Fruit fly (Drosophila melanogaster) whole organism, embryonic: ENCODE data around the gene Gfat2.
A peak's percentile ranks its signal among the peaks of the same experiment; 100 is the strongest.

Experiments used
- Antp ChIP-seq: fragments of 200-800 bp; sonication (Bioruptor generic); optimal IDR thresholded peaks from 3 replicates; lab custom pipeline; 2016; ENCODE audit warnings: missing biosample characterization, missing genetic modification characterization
- Atf6 ChIP-seq: fragments of 200-800 bp; sonication (Bioruptor generic); IDR thresholded peaks from 2 replicates; pipeline ENCODE4 v1.3.6; 2022; ENCODE audit warnings: missing biosample characterization, missing genetic modification characterization
- Blimp-1 ChIP-seq: fragments of 200-800 bp; sonication (Bioruptor generic); optimal IDR thresholded peaks from 3 replicates; lab custom pipeline; 2018; ENCODE audit warnings: missing biosample characterization, missing genetic modification characterization, mild to moderate bottlenecking, moderate library complexity, missing genetic modification reagents
- BtbVII ChIP-seq: fragments of 200-800 bp; sonication (Bioruptor generic); optimal IDR thresholded peaks from 3 replicates; lab custom pipeline; 2017; ENCODE audit warnings: missing biosample characterization, mild to moderate bottlenecking, missing genetic modification characterization
- CG10462 ChIP-seq: fragments of 200-800 bp; sonication (Bioruptor generic); optimal IDR thresholded peaks from 2 replicates; lab custom pipeline; 2016; ENCODE audit warnings: missing biosample characterization, missing genetic modification characterization
- CG11504 ChIP-seq: fragments of 200-800 bp; sonication (Bioruptor generic); optimal IDR thresholded peaks from 3 replicates; lab custom pipeline; 2019; ENCODE audit warnings: missing biosample characterization, mild to moderate bottlenecking, missing genetic modification characterization, moderate library complexity
- CG12104 ChIP-seq: fragments of 200-800 bp; sonication (Bioruptor generic); optimal IDR thresholded peaks from 3 replicates; lab custom pipeline; 2016; ENCODE audit warnings: missing biosample characterization, missing genetic modification characterization
- CG13894 ChIP-seq: fragments of 200-800 bp; sonication (Bioruptor generic); optimal IDR thresholded peaks from 3 replicates; lab custom pipeline; 2018; ENCODE audit warnings: missing biosample characterization, mild to moderate bottlenecking, missing genetic modification characterization, moderate library complexity
- CG17385 ChIP-seq: fragments of 200-800 bp; sonication (Bioruptor generic); optimal IDR thresholded peaks from 3 replicates; lab custom pipeline; 2018; ENCODE audit warnings: missing biosample characterization, mild to moderate bottlenecking, missing genetic modification characterization
- CG17568 ChIP-seq: fragments of 200-800 bp; sonication (Bioruptor generic); optimal IDR thresholded peaks from 2 replicates; lab custom pipeline; 2018; ENCODE audit warnings: missing biosample characterization, mild to moderate bottlenecking, missing genetic modification characterization, moderate library complexity
- CG32767 ChIP-seq: fragments of 200-800 bp; sonication (Bioruptor generic); IDR thresholded peaks from 2 replicates; pipeline ENCODE4 v1.3.6; 2022; ENCODE audit warnings: missing biosample characterization, missing genetic modification characterization
- CG4820 ChIP-seq: fragments of 200-800 bp; sonication (Bioruptor generic); optimal IDR thresholded peaks from 3 replicates; lab custom pipeline; 2016; ENCODE audit warnings: missing biosample characterization, missing genetic modification characterization
- CG4854 ChIP-seq: fragments of 200-800 bp; sonication (Bioruptor generic); optimal IDR thresholded peaks from 2 replicates; lab custom pipeline; 2016; ENCODE audit warnings: missing biosample characterization, missing genetic modification characterization, inconsistent platforms
- CG7987 ChIP-seq: fragments of 200-800 bp; sonication (Bioruptor generic); optimal IDR thresholded peaks from 2 replicates; lab custom pipeline; 2018; ENCODE audit warnings: missing biosample characterization, mild to moderate bottlenecking, missing genetic modification characterization, moderate library complexity
- CG8944 ChIP-seq: fragments of 200-800 bp; sonication (Bioruptor generic); optimal IDR thresholded peaks from 3 replicates; lab custom pipeline; 2016; ENCODE audit warnings: missing biosample characterization, missing genetic modification characterization
- CG9609 ChIP-seq: fragments of 200-800 bp; sonication (Bioruptor generic); optimal IDR thresholded peaks from 3 replicates; lab custom pipeline; 2016; ENCODE audit warnings: missing biosample characterization, missing genetic modification characterization
- CG9932 ChIP-seq: fragments of 200-800 bp; sonication (Bioruptor generic); IDR thresholded peaks from 2 replicates; pipeline ENCODE4 v1.3.6; 2022; ENCODE audit warnings: missing biosample characterization, missing genetic modification characterization
- Camta ChIP-seq: fragments of 200-800 bp; sonication (Bioruptor generic); optimal IDR thresholded peaks from 2 replicates; lab custom pipeline; 2016; ENCODE audit warnings: missing biosample characterization, missing genetic modification characterization
- CkIIα-i1 ChIP-seq: fragments of 200-800 bp; sonication (Bioruptor generic); IDR thresholded peaks from 2 replicates; pipeline ENCODE4 v1.3.6; 2022; ENCODE audit warnings: missing biosample characterization, missing genetic modification characterization
- Deaf1 ChIP-seq: fragments of 200-800 bp; optimal IDR thresholded peaks from 3 replicates; lab custom pipeline; 2019; ENCODE audit warnings: missing biosample characterization, mild to moderate bottlenecking, missing genetic modification characterization, moderate library complexity
- Drgx ChIP-seq: fragments of 200-800 bp; sonication (Bioruptor generic); IDR thresholded peaks from 2 replicates; pipeline ENCODE4 v1.3.6; 2022; ENCODE audit warnings: missing biosample characterization, missing genetic modification characterization
- Fer2 ChIP-seq: fragments of 200-800 bp; sonication (Bioruptor generic); optimal IDR thresholded peaks from 2 replicates; lab custom pipeline; 2018; ENCODE audit warnings: missing biosample characterization, mild to moderate bottlenecking, missing genetic modification characterization, moderate library complexity
- Gsc ChIP-seq: fragments of 200-800 bp; sonication (Bioruptor generic); IDR thresholded peaks from 2 replicates; pipeline ENCODE4 v1.3.6; 2022; ENCODE audit warnings: missing biosample characterization, missing genetic modification characterization
- H15 ChIP-seq: fragments of 200-800 bp; sonication (Bioruptor generic); IDR thresholded peaks from 3 replicates; pipeline ENCODE4 v1.3.6; 2022; ENCODE audit warnings: missing biosample characterization, missing genetic modification characterization
- HLH3B ChIP-seq: fragments of 200-800 bp; sonication (Bioruptor generic); IDR thresholded peaks from 2 replicates; pipeline ENCODE4 v1.3.6; 2022; ENCODE audit warnings: missing biosample characterization, missing genetic modification characterization
- HLH4C ChIP-seq: fragments of 200-800 bp; sonication (Bioruptor generic); IDR thresholded peaks from 3 replicates; pipeline ENCODE4 v1.3.6; 2022; ENCODE audit warnings: missing biosample characterization, missing genetic modification characterization; ENCODE audit not compliant: partially characterized antibody
- Mrtf ChIP-seq: fragments of 200-800 bp; sonication (Bioruptor generic); IDR thresholded peaks from 3 replicates; pipeline ENCODE4 v1.3.6; 2022; ENCODE audit warnings: missing biosample characterization, missing genetic modification characterization
- Pdp1 ChIP-seq, 2 experiments: fragments of 200-800 bp; sonication (Bioruptor generic); optimal IDR thresholded peaks; 3 replicates each; lab custom pipeline; 2016; ENCODE audit warnings: missing biosample characterization in 2 of 2, missing genetic modification characterization in 2 of 2, mild to moderate bottlenecking in 1 of 2, moderate library complexity in 1 of 2
- Rfx ChIP-seq: fragments of 200-800 bp; sonication (Bioruptor generic); IDR thresholded peaks from 2 replicates; pipeline ENCODE4 v1.3.6; 2022; ENCODE audit warnings: missing biosample characterization, missing genetic modification characterization
- abd-A ChIP-seq: fragments of 200-800 bp; sonication (Bioruptor generic); optimal IDR thresholded peaks from 3 replicates; lab custom pipeline; 2019; ENCODE audit warnings: missing biosample characterization, mild to moderate bottlenecking, missing genetic modification characterization, moderate library complexity
- al ChIP-seq: fragments of 200-800 bp; sonication (Bioruptor generic); IDR thresholded peaks from 2 replicates; pipeline ENCODE4 v1.3.6; 2022; ENCODE audit warnings: missing biosample characterization, missing genetic modification characterization
- chinmo ChIP-seq: fragments of 200-800 bp; sonication (Bioruptor generic); IDR thresholded peaks from 4 replicates; pipeline ENCODE4 v1.3.6; 2022; ENCODE audit warnings: missing biosample characterization, missing genetic modification characterization; ENCODE audit not compliant: partially characterized antibody
- fu2 ChIP-seq: fragments of 200-800 bp; sonication (Bioruptor generic); optimal IDR thresholded peaks from 2 replicates; lab custom pipeline; 2016; ENCODE audit warnings: missing biosample characterization, missing genetic modification characterization
- gcm ChIP-seq: fragments of 200-800 bp; sonication (Bioruptor generic); optimal IDR thresholded peaks from 2 replicates; lab custom pipeline; 2019; ENCODE audit warnings: missing biosample characterization, mild to moderate bottlenecking, missing genetic modification characterization, moderate library complexity
- gem ChIP-seq: fragments of 200-800 bp; sonication (Bioruptor generic); optimal IDR thresholded peaks from 2 replicates; lab custom pipeline; 2019; ENCODE audit warnings: missing biosample characterization, mild to moderate bottlenecking, missing genetic modification characterization, moderate library complexity
- hbn ChIP-seq: fragments of 200-800 bp; sonication (Bioruptor generic); IDR thresholded peaks from 2 replicates; pipeline ENCODE4 v1.3.6; 2022; ENCODE audit warnings: missing biosample characterization, missing genetic modification characterization; ENCODE audit not compliant: partially characterized antibody
- ind ChIP-seq: fragments of 200-800 bp; sonication (Bioruptor generic); optimal IDR thresholded peaks from 3 replicates; lab custom pipeline; 2016; ENCODE audit warnings: missing biosample characterization, missing genetic modification characterization
- klu ChIP-seq: fragments of 200-800 bp; sonication (Bioruptor generic); IDR thresholded peaks from 2 replicates; pipeline ENCODE4 v1.3.6; 2022; ENCODE audit warnings: missing biosample characterization, missing genetic modification characterization
- lmd ChIP-seq: fragments of 200-800 bp; sonication (Bioruptor generic); IDR thresholded peaks from 2 replicates; pipeline ENCODE4 v1.3.6; 2022; ENCODE audit warnings: missing biosample characterization, missing genetic modification characterization
- lola ChIP-seq, 3 experiments: fragments of >200 bp in 2 of 3; fragments of 200-800 bp in 1 of 3; sonication (Bioruptor generic) in 1 of 3; optimal IDR thresholded peaks; 2 replicates each; lab custom pipeline; 2017 to 2019; ENCODE audit warnings: missing biosample characterization in 3 of 3, missing genetic modification characterization in 3 of 3, mild to moderate bottlenecking in 1 of 3, moderate library complexity in 1 of 3
- nau ChIP-seq: fragments of 200-800 bp; sonication (Bioruptor generic); optimal IDR thresholded peaks from 3 replicates; lab custom pipeline; 2017; ENCODE audit warnings: missing biosample characterization, mild to moderate bottlenecking, missing genetic modification characterization, missing genetic modification reagents
- pros ChIP-seq: fragments of 200-800 bp; sonication (Bioruptor generic); optimal IDR thresholded peaks from 3 replicates; lab custom pipeline; 2019; ENCODE audit warnings: missing biosample characterization, mild to moderate bottlenecking, missing genetic modification characterization, moderate library complexity
- psq ChIP-seq: fragments of 200-800 bp; sonication (Bioruptor generic); optimal IDR thresholded peaks from 2 replicates; lab custom pipeline; 2017; ENCODE audit warnings: missing biosample characterization, missing genetic modification characterization
- ranshi ChIP-seq: fragments of 200-800 bp; sonication (Bioruptor generic); IDR thresholded peaks from 2 replicates; pipeline ENCODE4 v1.3.6; 2022; ENCODE audit warnings: missing biosample characterization, missing genetic modification characterization
- scrt ChIP-seq: fragments of 200-800 bp; sonication (Bioruptor generic); optimal IDR thresholded peaks from 2 replicates; lab custom pipeline; 2018; ENCODE audit warnings: missing biosample characterization, mild to moderate bottlenecking, missing genetic modification characterization, moderate library complexity
- seq ChIP-seq: fragments of 200-800 bp; sonication (Bioruptor generic); IDR thresholded peaks from 2 replicates; pipeline ENCODE4 v1.3.6; 2022; ENCODE audit warnings: missing biosample characterization, missing genetic modification characterization
- tap ChIP-seq: fragments of 200-800 bp; optimal IDR thresholded peaks from 3 replicates; lab custom pipeline; 2019; ENCODE audit warnings: missing biosample characterization, mild to moderate bottlenecking, missing genetic modification characterization, moderate library complexity
- z ChIP-seq: fragments of 200-800 bp; sonication (Bioruptor generic); IDR thresholded peaks from 3 replicates; pipeline ENCODE4 v1.3.6; 2022; ENCODE audit warnings: missing biosample characterization, missing genetic modification characterization
- zen2 ChIP-seq: fragments of 200-800 bp; sonication (Bioruptor generic); IDR thresholded peaks from 3 replicates; pipeline ENCODE4 v1.3.6; 2022; ENCODE audit warnings: missing biosample characterization, missing genetic modification characterization; ENCODE audit not compliant: partially characterized antibody

The Gfat2 gene

dm6 chr3R:28326150-28326965 lies 13.2 kb downstream of the Gfat2 start (continued):
- TF ChIP-seq CG4820 (GFP tag; lab: Kevin White, UChicago) (peak; percentile 98), seq (GFP tag; lab: Robert Waterston, UW) (no peak), CG4854 (GFP tag; lab: Kevin White, UChicago) (peak; percentile 99), CG13894 (peak; percentile 99), Mrtf (GFP tag; lab: Robert Waterston, UW) (no peak), HLH3B (no peak), lmd (GFP tag; lab: Robert Waterston, UW) (no peak), psq (GFP tag; lab: Kevin White, UChicago) (peak; percentile 98), CG10462 (GFP tag; lab: Kevin White, UChicago) (peak; percentile 99), CG9932 (no peak), Camta (GFP tag; lab: Kevin White, UChicago) (peak; percentile 99), CG32767 (GFP tag; lab: Robert Waterston, UW) (no peak), abd-A (peak; percentile 98), Blimp-1 (GFP tag; lab: Kevin White, UChicago) (peak; percentile 97), ind (GFP tag; lab: Kevin White, UChicago) (peak; percentile 100), hbn (GFP tag; lab: Robert Waterston, UW) (no peak), CG11504 (tag; lab: Kevin White, UChicago) (peak; percentile 98), z (GFP tag; lab: Robert Waterston, UW) (no peak), Deaf1 (tag; lab: Kevin White, UChicago) (peak; percentile 92), CG12104 (GFP tag; lab: Kevin White, UChicago) (peak; percentile 99), ranshi (GFP tag; lab: Robert Waterston, UW) (no peak), chinmo (GFP tag; lab: Robert Waterston, UW) (no peak), Rfx (GFP tag; lab: Robert Waterston, UW) (no peak), Pdp1 (GFP tag; optimal IDR thresholded peaks at IDR 0.05; lab: Kevin White, UChicago) (peak; percentile 100), klu (GFP tag; lab: Robert Waterston, UW) (no peak), pros (GFP tag; lab: Kevin White, UChicago) (peak; percentile 93), CG8944 (peak; percentile 99), Antp (peak; percentile 100), tap (tag; lab: Kevin White, UChicago) (peak; percentile 99), Atf6 (no peak), CG7987 (peak; percentile 100), lola (GFP tag; optimal IDR thresholded peaks at IDR 0.05; lab: Kevin White, UChicago) (peak in 1 of 3 experiments; percentile 99), al (GFP tag; lab: Robert Waterston, UW) (no peak), CG17385 (peak; percentile 99), zen2 (no peak), Fer2 (tag; lab: Kevin White, UChicago) (peak; percentile 98), gem (tag; lab: Kevin White, UChicago) (peak; percentile 99), CG17568 (GFP tag; lab: Kevin White, UChicago) (peak; percentile 99), CkIIα-i1 (GFP tag; lab: Robert Waterston, UW) (no peak), nau (GFP tag; lab: Kevin White, UChicago) (peak; percentile 99), BtbVII (GFP tag; lab: Kevin White, UChicago) (peak; percentile 99), CG9609 (peak; percentile 99), H15 (GFP tag; lab: Robert Waterston, UW) (no peak), scrt (GFP tag; lab: Kevin White, UChicago) (peak; percentile 99), HLH4C (no peak), fu2 (peak; percentile 99), Drgx (GFP tag; lab: Robert Waterston, UW) (no peak), gcm (GFP tag; lab: Kevin White, UChicago) (peak; percentile 99), Gsc (no peak)
